Fruit fly (Drosophila melanogaster) whole organism, embryonic: Measurements from ENCODE around the gene CG3014.
A peak's percentile ranks its signal among the peaks of the same experiment; 100 is the strongest.

Experiments used
- Aef1 ChIP-seq: fragments of 200-800 bp; sonication (Bioruptor generic); IDR thresholded peaks from 3 replicates; pipeline ENCODE4 v1.3.6; 2022; ENCODE audit warnings: missing biosample characterization, missing genetic modification characterization
- Antp ChIP-seq: fragments of 200-800 bp; sonication (Bioruptor generic); optimal IDR thresholded peaks from 3 replicates; lab custom pipeline; 2016; ENCODE audit warnings: missing biosample characterization, missing genetic modification characterization
- B-H2 ChIP-seq: fragments of 200-800 bp; sonication (Bioruptor generic); optimal IDR thresholded peaks from 2 replicates; lab custom pipeline; 2018; ENCODE audit warnings: missing biosample characterization, mild to moderate bottlenecking, missing genetic modification characterization
- CG10267 ChIP-seq: fragments of 200-800 bp; sonication (Bioruptor generic); optimal IDR thresholded peaks from 2 replicates; lab custom pipeline; 2018; ENCODE audit warnings: missing biosample characterization, mild to moderate bottlenecking, missing genetic modification characterization, moderate library complexity
- CG10565 ChIP-seq: fragments of 200-800 bp; sonication (Bioruptor generic); optimal IDR thresholded peaks from 3 replicates; lab custom pipeline; 2016; ENCODE audit warnings: missing biosample characterization, mild to moderate bottlenecking, missing genetic modification characterization
- CG11695 ChIP-seq: fragments of 200-800 bp; sonication (Bioruptor generic); IDR thresholded peaks from 3 replicates; pipeline ENCODE4 v1.3.6; 2022; ENCODE audit warnings: missing biosample characterization, missing genetic modification characterization
- CG12071 ChIP-seq: fragments of 200-800 bp; sonication (Bioruptor generic); optimal IDR thresholded peaks from 3 replicates; lab custom pipeline; 2018; ENCODE audit warnings: missing biosample characterization, mild to moderate bottlenecking, missing genetic modification characterization
- CG12155 ChIP-seq: fragments of 200-800 bp; sonication (Bioruptor generic); optimal IDR thresholded peaks from 3 replicates; lab custom pipeline; 2016; ENCODE audit warnings: missing biosample characterization, missing genetic modification characterization
- CG13624 ChIP-seq: fragments of 200-800 bp; sonication (Bioruptor generic); optimal IDR thresholded peaks from 2 replicates; lab custom pipeline; 2016; ENCODE audit warnings: missing biosample characterization, missing genetic modification characterization
- CG17328 ChIP-seq: fragments of 200-800 bp; sonication (Bioruptor generic); IDR thresholded peaks from 2 replicates; pipeline ENCODE4 v1.3.6; 2022; ENCODE audit warnings: missing biosample characterization, missing genetic modification characterization
- CG30431 ChIP-seq: fragments of 200-800 bp; sonication (Bioruptor generic); optimal IDR thresholded peaks from 2 replicates; lab custom pipeline; 2017; ENCODE audit warnings: missing biosample characterization, missing genetic modification characterization
- CG31224 ChIP-seq: fragments of 200-800 bp; sonication (Bioruptor generic); IDR thresholded peaks from 2 replicates; pipeline ENCODE4 v1.3.6; 2022; ENCODE audit warnings: missing biosample characterization, missing genetic modification characterization
- CG31388 ChIP-seq: fragments of 200-800 bp; sonication (Bioruptor generic); optimal IDR thresholded peaks from 2 replicates; lab custom pipeline; 2016; ENCODE audit warnings: missing biosample characterization, missing genetic modification characterization
- CG42726 ChIP-seq: fragments of 200-800 bp; sonication (Bioruptor generic); IDR thresholded peaks from 2 replicates; pipeline ENCODE4 v1.3.6; 2022; ENCODE audit warnings: missing biosample characterization, missing genetic modification characterization; ENCODE audit not compliant: partially characterized antibody
- CG4424 ChIP-seq: fragments of 200-800 bp; sonication (Bioruptor generic); optimal IDR thresholded peaks from 3 replicates; lab custom pipeline; 2016; ENCODE audit warnings: missing biosample characterization, missing genetic modification characterization
- CG6791 ChIP-seq: fragments of 200-800 bp; sonication (Bioruptor generic); IDR thresholded peaks from 3 replicates; pipeline ENCODE4 v1.3.6; 2022; ENCODE audit warnings: missing biosample characterization, missing genetic modification characterization; ENCODE audit not compliant: partially characterized antibody
- CG7357 ChIP-seq: fragments of 200-800 bp; sonication (Bioruptor generic); IDR thresholded peaks from 3 replicates; pipeline ENCODE4 v1.3.6; 2022; ENCODE audit warnings: missing biosample characterization, missing genetic modification characterization
- CG8944 ChIP-seq: fragments of 200-800 bp; sonication (Bioruptor generic); optimal IDR thresholded peaks from 3 replicates; lab custom pipeline; 2016; ENCODE audit warnings: missing biosample characterization, missing genetic modification characterization
- CG9437 ChIP-seq: fragments of 200-800 bp; sonication (Bioruptor generic); optimal IDR thresholded peaks from 2 replicates; lab custom pipeline; 2018; ENCODE audit warnings: missing biosample characterization, mild to moderate bottlenecking, missing genetic modification characterization
- CG9876 ChIP-seq: fragments of 200-800 bp; sonication (Bioruptor generic); optimal IDR thresholded peaks from 2 replicates; lab custom pipeline; 2016; ENCODE audit warnings: missing biosample characterization, missing genetic modification characterization
- Chrac-16 ChIP-seq: fragments of 200-800 bp; sonication (Bioruptor generic); optimal IDR thresholded peaks from 3 replicates; lab custom pipeline; 2016; ENCODE audit warnings: missing biosample characterization, missing genetic modification characterization
- D19B ChIP-seq: fragments of 200-800 bp; sonication (Bioruptor generic); optimal IDR thresholded peaks from 2 replicates; lab custom pipeline; 2017; ENCODE audit warnings: missing biosample characterization, mild to moderate bottlenecking, missing genetic modification characterization
- Drgx ChIP-seq: fragments of 200-800 bp; sonication (Bioruptor generic); IDR thresholded peaks from 2 replicates; pipeline ENCODE4 v1.3.6; 2022; ENCODE audit warnings: missing biosample characterization, missing genetic modification characterization
- Fer3 ChIP-seq: fragments of 200-800 bp; sonication (Bioruptor generic); optimal IDR thresholded peaks from 2 replicates; lab custom pipeline; 2018; ENCODE audit warnings: missing biosample characterization, mild to moderate bottlenecking, missing genetic modification characterization, moderate library complexity
- H2.0 ChIP-seq: fragments of 200-800 bp; sonication (Bioruptor generic); IDR thresholded peaks from 2 replicates; pipeline ENCODE4 v1.3.6; 2022; ENCODE audit warnings: missing biosample characterization, missing genetic modification characterization
- Hmr ChIP-seq: fragments of 200-800 bp; sonication (Bioruptor generic); optimal IDR thresholded peaks from 3 replicates; lab custom pipeline; 2017; ENCODE audit warnings: mild to moderate bottlenecking, missing biosample characterization, missing genetic modification reagents, missing genetic modification characterization
- Hmx ChIP-seq: fragments of 200-800 bp; sonication (Bioruptor generic); optimal IDR thresholded peaks from 2 replicates; lab custom pipeline; 2016; ENCODE audit warnings: missing biosample characterization, missing genetic modification characterization
- Lpt ChIP-seq: fragments of >200 bp; optimal IDR thresholded peaks from 2 replicates; lab custom pipeline; 2018; ENCODE audit warnings: missing biosample characterization, missing genetic modification characterization
- NfI ChIP-seq: fragments of 200-800 bp; sonication (Bioruptor generic); optimal IDR thresholded peaks from 3 replicates; lab custom pipeline; 2018; ENCODE audit warnings: missing biosample characterization, mild to moderate bottlenecking, missing genetic modification characterization, moderate library complexity
- Oaz ChIP-seq: fragments of 200-800 bp; sonication (Bioruptor generic); IDR thresholded peaks from 2 replicates; pipeline ENCODE4 v1.3.6; 2022; ENCODE audit warnings: missing biosample characterization, missing genetic modification characterization
- Sox100B ChIP-seq: fragments of 200-800 bp; sonication (Bioruptor generic); optimal IDR thresholded peaks from 3 replicates; lab custom pipeline; 2018; ENCODE audit warnings: missing biosample characterization, mild to moderate bottlenecking, missing genetic modification characterization
- Xbp1 ChIP-seq: fragments of 200-800 bp; sonication (Bioruptor generic); optimal IDR thresholded peaks from 3 replicates; lab custom pipeline; 2016; ENCODE audit warnings: missing biosample characterization, mild to moderate bottlenecking, missing genetic modification characterization
- aop ChIP-seq: fragments of 200-800 bp; sonication (Bioruptor generic); IDR thresholded peaks from 2 replicates; pipeline ENCODE4 v1.3.6; 2022; ENCODE audit warnings: missing biosample characterization, missing genetic modification characterization
- ci ChIP-seq: fragments of 200-800 bp; sonication (Bioruptor generic); IDR thresholded peaks from 3 replicates; pipeline ENCODE4 v1.3.6; 2022; ENCODE audit warnings: missing biosample characterization, missing genetic modification characterization
- crp ChIP-seq, 2 experiments: fragments of 200-800 bp; sonication (Bioruptor generic); optimal IDR thresholded peaks; 2 replicates in 1 of 2; 3 replicates in 1 of 2; lab custom pipeline; 2017; ENCODE audit warnings: missing biosample characterization in 2 of 2, missing genetic modification characterization in 2 of 2, mild to moderate bottlenecking in 1 of 2, moderate library complexity in 1 of 2
- hbn ChIP-seq: fragments of 200-800 bp; sonication (Bioruptor generic); IDR thresholded peaks from 2 replicates; pipeline ENCODE4 v1.3.6; 2022; ENCODE audit warnings: missing biosample characterization, missing genetic modification characterization; ENCODE audit not compliant: partially characterized antibody
- ken ChIP-seq: fragments of 200-800 bp; sonication (Bioruptor generic); IDR thresholded peaks from 3 replicates; pipeline ENCODE4 v1.3.6; 2022; ENCODE audit warnings: missing biosample characterization, missing genetic modification characterization
- lmd ChIP-seq: fragments of 200-800 bp; sonication (Bioruptor generic); IDR thresholded peaks from 2 replicates; pipeline ENCODE4 v1.3.6; 2022; ENCODE audit warnings: missing biosample characterization, missing genetic modification characterization
- luna ChIP-seq: fragments of 200-800 bp; sonication (Bioruptor generic); optimal IDR thresholded peaks from 2 replicates; lab custom pipeline; 2016; ENCODE audit warnings: missing biosample characterization, missing genetic modification characterization
- org-1 ChIP-seq: fragments of 200-800 bp; sonication (Bioruptor generic); optimal IDR thresholded peaks from 2 replicates; lab custom pipeline; 2017; ENCODE audit warnings: missing biosample characterization, missing genetic modification characterization
- pfk ChIP-seq: fragments of 200-800 bp; sonication (Bioruptor generic); optimal IDR thresholded peaks from 2 replicates; lab custom pipeline; 2018; ENCODE audit warnings: missing biosample characterization, mild to moderate bottlenecking, missing genetic modification characterization, moderate library complexity
- pho ChIP-seq: fragments of 200-800 bp; sonication (Bioruptor generic); optimal IDR thresholded peaks from 2 replicates; lab custom pipeline; 2016; ENCODE audit warnings: missing biosample characterization, missing genetic modification characterization
- scrt ChIP-seq: fragments of 200-800 bp; sonication (Bioruptor generic); optimal IDR thresholded peaks from 2 replicates; lab custom pipeline; 2018; ENCODE audit warnings: missing biosample characterization, mild to moderate bottlenecking, missing genetic modification characterization, moderate library complexity
- sens-2 ChIP-seq: fragments of 200-800 bp; sonication (Bioruptor generic); IDR thresholded peaks from 2 replicates; pipeline ENCODE4 v1.3.6; 2022; ENCODE audit warnings: missing biosample characterization, missing genetic modification characterization
- sim ChIP-seq: fragments of 200-800 bp; sonication (Bioruptor generic); IDR thresholded peaks from 2 replicates; pipeline ENCODE4 v1.3.6; 2022; ENCODE audit warnings: missing biosample characterization, missing genetic modification characterization
- sqz ChIP-seq: fragments of 200-800 bp; sonication (Bioruptor generic); optimal IDR thresholded peaks from 3 replicates; lab custom pipeline; 2018; ENCODE audit warnings: missing biosample characterization, mild to moderate bottlenecking, missing genetic modification characterization
- sr ChIP-seq: fragments of 200-800 bp; sonication (Bioruptor generic); IDR thresholded peaks from 3 replicates; pipeline ENCODE4 v1.3.6; 2022; ENCODE audit warnings: missing biosample characterization, missing genetic modification characterization
- ttk ChIP-seq: fragments of 200-800 bp; sonication (Bioruptor generic); IDR thresholded peaks from 2 replicates; pipeline ENCODE4 v2.1.2; 2022; ENCODE audit warnings: missing biosample characterization, missing genetic modification characterization
- vvl ChIP-seq: fragments of 200-800 bp; sonication (Bioruptor generic); IDR thresholded peaks from 2 replicates; pipeline ENCODE4 v1.3.6; 2022; ENCODE audit warnings: missing biosample characterization, missing genetic modification characterization

CG3014 gene

dm6 chr3R:7809662-7810621 is 7.3 kb upstream of the CG3014 start, which contains the start of the genes CG2993 and sgll (continued):
- TF ChIP-seq CG17328 (GFP tag; lab: Robert Waterston, UW) (peak; percentile 92), sim (peak; percentile 44; the same call in 1 of the 2 replicates), CG9437 (GFP tag; lab: Kevin White, UChicago) (peak; percentile 51), pfk (GFP tag; lab: Kevin White, UChicago) (peak; percentile 52), sqz (GFP tag; lab: Kevin White, UChicago) (no peak), CG12155 (peak; percentile 88), hbn (no peak; the same call in 1 of the 2 replicates), CG13624 (GFP tag; lab: Kevin White, UChicago) (peak; percentile 91), Drgx (peak; percentile 28; the same call in 1 of the 2 replicates), sr (peak; percentile 81), ttk (GFP tag; lab: Robert Waterston, UW) (peak; percentile 89), scrt (peak; percentile 18), CG30431 (GFP tag; lab: Kevin White, UChicago) (peak; percentile 91), Antp (GFP tag; lab: Kevin White, UChicago) (peak; percentile 97), D19B (GFP tag; lab: Kevin White, UChicago) (peak; percentile 72), org-1 (GFP tag; lab: Kevin White, UChicago) (peak; percentile 83), Lpt (GFP tag; lab: Kevin White, UChicago) (no peak), CG11695 (GFP tag; lab: Robert Waterston, UW) (no peak), lmd (GFP tag; lab: Robert Waterston, UW) (peak; percentile 96), CG4424 (GFP tag; lab: Kevin White, UChicago) (peak; percentile 92), vvl (GFP tag; lab: Robert Waterston, UW) (peak; percentile 95), pho (GFP tag; lab: Kevin White, UChicago) (peak; percentile 78), Aef1 (peak; percentile 89), H2.0 (GFP tag; lab: Robert Waterston, UW) (peak; percentile 92), NfI (GFP tag; lab: Kevin White, UChicago) (peak; percentile 94), Fer3 (tag; lab: Kevin White, UChicago) (peak; percentile 88), CG31388 (GFP tag; lab: Kevin White, UChicago) (peak; percentile 92), Xbp1 (GFP tag; lab: Kevin White, UChicago) (peak; percentile 98), crp (GFP tag; optimal IDR thresholded peaks at IDR 0.05; lab: Kevin White, UChicago) (peak in 1 of 2 experiments; percentile 41), CG10565 (GFP tag; lab: Kevin White, UChicago) (no peak), B-H2 (GFP tag; lab: Kevin White, UChicago) (peak; percentile 83), sens-2 (GFP tag; lab: Robert Waterston, UW) (peak; percentile 85), Chrac-16 (GFP tag; lab: Kevin White, UChicago) (peak; percentile 98), CG10267 (peak; percentile 78), CG9876 (peak; percentile 97), Hmr (GFP tag; lab: Kevin White, UChicago) (peak; percentile 94), CG7357 (GFP tag; lab: Robert Waterston, UW) (peak; percentile 80), Oaz (GFP tag; lab: Robert Waterston, UW) (peak; percentile 85), CG12071 (GFP tag; lab: Kevin White, UChicago) (peak; percentile 49), luna (GFP tag; lab: Kevin White, UChicago) (peak; percentile 82), Hmx (GFP tag; lab: Kevin White, UChicago) (peak; percentile 71), Sox100B (GFP tag; lab: Kevin White, UChicago) (peak; percentile 60), aop (peak; percentile 38; the same call in 1 of the 2 replicates), CG8944 (peak; percentile 97), CG42726 (GFP tag; lab: Robert Waterston, UW) (peak; percentile 83), ken (GFP tag; lab: Robert Waterston, UW) (peak; percentile 96), ci (GFP tag; lab: Robert Waterston, UW) (peak; percentile 97), CG31224 (GFP tag; lab: Robert Waterston, UW) (peak; percentile 76), CG6791 (GFP tag; lab: Robert Waterston, UW) (peak; percentile 65)
